Worm (Caenorhabditis elegans): ENCODE results near the gene srd-11.

srd-11 gene

DNA sequence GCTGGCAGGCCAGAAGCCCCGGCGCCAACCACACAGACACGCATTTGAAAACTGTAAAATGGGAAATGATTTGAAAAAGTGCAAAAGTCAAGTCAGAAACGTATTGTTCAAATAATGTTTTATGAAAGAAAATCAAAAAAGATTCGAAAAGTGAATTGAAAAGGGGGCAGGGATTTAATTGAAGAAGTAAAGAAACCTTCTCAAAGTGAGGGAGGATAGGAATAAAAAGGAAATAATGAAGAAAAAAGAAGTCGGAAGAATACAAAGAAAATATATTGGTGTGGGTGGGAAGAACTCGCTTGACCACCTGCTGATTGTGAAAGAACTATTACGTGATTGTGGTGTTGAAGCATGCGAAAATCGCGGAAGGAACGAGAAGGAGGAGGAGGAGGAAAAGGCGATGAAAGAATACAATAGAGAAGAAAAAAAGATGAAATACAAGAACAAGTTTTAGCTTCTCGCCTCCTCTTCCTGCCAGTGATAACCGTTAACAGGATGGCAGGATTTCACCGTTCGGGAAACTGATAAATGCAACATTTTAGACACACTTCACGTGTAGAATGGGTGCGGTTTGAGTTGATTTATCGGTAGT is 12.9 kb downstream of the srd-11 start, which contains the start of gene fmo-4:
fmo-4 (minus strand) TSS at position 51 of the 592 bp plus-strand sequence.
- TF ChIP-seq ttx-3 (tag; optimal IDR thresholded peaks at IDR 0.05) (no peak), hlh-8 (tag; optimal IDR thresholded peaks at IDR 0.05) (no peak)

- no peak for TF ChIP-seq fax-1 (tag; optimal IDR thresholded peaks at IDR 0.05)
- no peak for TF ChIP-seq ceh-24 (tag; optimal IDR thresholded peaks at IDR 0.05)
- no peak for TF ChIP-seq gmeb-2 (tag; optimal IDR thresholded peaks at IDR 0.05)
- no peak for TF ChIP-seq npax-4 (tag; optimal IDR thresholded peaks at IDR 0.05)
- no peak for TF ChIP-seq hlh-8 (tag; optimal IDR thresholded peaks at IDR 0.05)
- no peak for TF ChIP-seq hlh-30 (tag; optimal IDR thresholded peaks at IDR 0.05; ENCODE audit: insufficient read depth)
- no peak for TF ChIP-seq zip-5 (tag; optimal IDR thresholded peaks at IDR 0.05)
- TF ChIP-seq pha-2 (tag; optimal IDR thresholded peaks at IDR 0.05) = no peak
- no peak for TF ChIP-seq rnt-1 (tag; optimal IDR thresholded peaks at IDR 0.05)
- no peak for TF ChIP-seq sox-2 (GFP tag; IDR thresholded peaks at IDR 0.05)
- TF ChIP-seq unc-3 (GFP tag; conservative IDR thresholded peaks at IDR 0.05) = no peak
- TF ChIP-seq unc-3 (tag; optimal IDR thresholded peaks at IDR 0.05) = no peak
- no peak for TF ChIP-seq ceh-48 (tag; optimal IDR thresholded peaks at IDR 0.05)
- no peak for TF ChIP-seq unc-42 (tag; optimal IDR thresholded peaks at IDR 0.05)
- TF ChIP-seq elt-4 (tag; optimal IDR thresholded peaks at IDR 0.05) = no peak
- no peak for TF ChIP-seq lim-6 (tag; optimal IDR thresholded peaks at IDR 0.05)
- TF ChIP-seq ceh-9 (tag; optimal IDR thresholded peaks at IDR 0.05) = no peak
- TF ChIP-seq ceh-2 (tag; optimal IDR thresholded peaks at IDR 0.05) = no peak
Measured at ce11 chrV:13600882-13601281, 18.8 kb downstream of the srd-11 start, which contains the start of gene rdy-2. rdy-2 (minus strand) TSS chrV:13600982.

- no peak for TF ChIP-seq ref-2 (tag; optimal IDR thresholded peaks at IDR 0.05)
- no peak for TF ChIP-seq ceh-31 (tag; optimal IDR thresholded peaks at IDR 0.05)
- TF ChIP-seq npax-4 (tag; optimal IDR thresholded peaks at IDR 0.05) = no peak
- no peak for TF ChIP-seq zip-5 (tag; optimal IDR thresholded peaks at IDR 0.05)
- no peak for TF ChIP-seq hlh-6 (tag; optimal IDR thresholded peaks at IDR 0.05)
- no peak for TF ChIP-seq eyg-1 (tag; optimal IDR thresholded peaks at IDR 0.05)
- no peak for TF ChIP-seq sdc-2 (tag; optimal IDR thresholded peaks at IDR 0.05)
- TF ChIP-seq unc-3 (GFP tag; conservative IDR thresholded peaks at IDR 0.05) = no peak
- no peak for TF ChIP-seq unc-3 (tag; optimal IDR thresholded peaks at IDR 0.05)
- TF ChIP-seq unc-86 (tag; optimal IDR thresholded peaks at IDR 0.05) = no peak
- TF ChIP-seq lin-11 (tag; optimal IDR thresholded peaks at IDR 0.05) = no peak
- TF ChIP-seq pros-1 (tag; optimal IDR thresholded peaks at IDR 0.05) = no peak
- TF ChIP-seq ceh-24 (tag; optimal IDR thresholded peaks at IDR 0.05) = no peak
- TF ChIP-seq mec-3 (tag; optimal IDR thresholded peaks at IDR 0.05; ENCODE audit: borderline replicate concordance) = no peak
- no peak for TF ChIP-seq K09A11.1 (tag; optimal IDR thresholded peaks at IDR 0.05; ENCODE audit: insufficient read depth)
Measured at ce11 chrV:13598370-13598769, 21.3 kb downstream of the srd-11 start.

ce11 chrV:13593083-13593482 is 26.6 kb downstream of the srd-11 start, which contains the start of gene F53F4.4:
F53F4.4 (plus strand) TSS chrV:13593383.
- TF ChIP-seq lin-11 (tag; optimal IDR thresholded peaks at IDR 0.05) (no peak), pha-2 (tag; optimal IDR thresholded peaks at IDR 0.05) (no peak), hlh-15 (tag; optimal IDR thresholded peaks at IDR 0.05) (no peak), dve-1 (tag; optimal IDR thresholded peaks at IDR 0.05) (no peak)

DNA sequence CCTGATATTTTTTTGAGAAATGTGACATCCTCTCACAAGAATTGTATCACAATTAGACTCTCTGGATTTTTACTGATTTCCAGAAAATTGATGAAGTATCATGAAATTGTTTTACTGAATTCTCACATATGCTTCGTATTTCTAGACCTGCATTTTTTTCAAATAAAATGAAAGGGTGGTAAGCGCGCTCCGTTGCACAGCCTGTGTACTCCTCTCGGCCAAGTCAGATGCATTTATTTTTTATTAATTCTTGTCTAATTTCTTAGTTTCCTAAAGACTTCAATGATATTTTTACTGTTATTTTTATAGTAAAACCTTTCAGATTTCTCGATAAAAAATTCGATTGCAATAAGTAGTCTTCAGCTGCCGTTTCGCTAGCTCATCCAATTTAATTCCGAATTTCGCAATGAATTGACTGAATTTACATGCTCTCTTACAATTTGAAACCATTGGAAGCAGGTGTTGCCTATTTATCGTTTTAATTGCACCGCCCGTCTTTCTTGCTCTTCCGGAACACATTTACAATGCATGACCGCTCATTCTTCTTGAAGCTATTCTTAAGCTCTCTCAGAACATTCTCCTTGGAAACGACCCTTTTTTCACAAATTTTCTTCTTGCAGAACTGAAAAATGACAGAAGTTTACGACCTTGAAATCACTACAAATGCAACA is 28.0 kb downstream of the srd-11 start, which contains the start of gene tbcb-1:
tbcb-1 (plus strand) TSS at position 621 of the 671 bp plus-strand sequence.
- TF ChIP-seq ttx-3 (tag; optimal IDR thresholded peaks at IDR 0.05) (no peak), F13H6.1 (tag; optimal IDR thresholded peaks at IDR 0.05) (no peak), dve-1 (tag; optimal IDR thresholded peaks at IDR 0.05) (no peak), pros-1 (tag; optimal IDR thresholded peaks at IDR 0.05) (no peak), K09A11.1 (tag; optimal IDR thresholded peaks at IDR 0.05; ENCODE audit: insufficient read depth) (no peak), unc-42 (tag; optimal IDR thresholded peaks at IDR 0.05) (no peak), ceh-45 (GFP tag; IDR thresholded peaks at IDR 0.05) (no peak), ceh-34 (tag; optimal IDR thresholded peaks at IDR 0.05) (no peak), ceh-24 (tag; optimal IDR thresholded peaks at IDR 0.05) (no peak), unc-3 (GFP tag; conservative IDR thresholded peaks at IDR 0.05) (no peak), unc-3 (tag; optimal IDR thresholded peaks at IDR 0.05) (no peak), mec-3 (tag; optimal IDR thresholded peaks at IDR 0.05; ENCODE audit: borderline replicate concordance) (no peak), ceh-14 (tag; optimal IDR thresholded peaks at IDR 0.05) (no peak), pha-4 (tag; optimal IDR thresholded peaks at IDR 0.05) (no peak), rnt-1 (tag; optimal IDR thresholded peaks at IDR 0.05) (no peak), nhr-232 (tag; optimal IDR thresholded peaks at IDR 0.05) (no peak)
